Fruit fly (Drosophila melanogaster) whole organism, embryonic: Measurements from ENCODE around the gene Taf6.

Experiments
- Abd-B ChIP-seq: fragments of 200-800 bp; sonication (Bioruptor generic); optimal IDR thresholded peaks from 2 replicates; lab custom pipeline; 2018; ENCODE audit warnings: missing biosample characterization, mild to moderate bottlenecking, missing genetic modification characterization, moderate library complexity
- Bgb ChIP-seq: fragments of 200-800 bp; sonication (Bioruptor generic); IDR thresholded peaks from 2 replicates; pipeline ENCODE4 v1.3.6; 2022; ENCODE audit warnings: missing biosample characterization, missing genetic modification characterization; ENCODE audit not compliant: partially characterized antibody
- CG10209 ChIP-seq: fragments of 200-800 bp; sonication (Bioruptor generic); optimal IDR thresholded peaks from 3 replicates; lab custom pipeline; 2017; ENCODE audit warnings: missing biosample characterization, mild to moderate bottlenecking, missing genetic modification characterization, missing genetic modification reagents
- CG10654 ChIP-seq: fragments of 200-800 bp; sonication (Bioruptor generic); optimal IDR thresholded peaks from 2 replicates; lab custom pipeline; 2016; ENCODE audit warnings: missing biosample characterization, missing genetic modification characterization
- CG10979 ChIP-seq: fragments of 200-800 bp; sonication (Bioruptor generic); optimal IDR thresholded peaks from 2 replicates; lab custom pipeline; 2018; ENCODE audit warnings: missing biosample characterization, mild to moderate bottlenecking, missing genetic modification characterization, moderate library complexity
- CG11398 ChIP-seq: fragments of 200-800 bp; sonication (Bioruptor generic); optimal IDR thresholded peaks from 2 replicates; lab custom pipeline; 2016; ENCODE audit warnings: missing biosample characterization, missing genetic modification characterization
- CG11504 ChIP-seq: fragments of 200-800 bp; sonication (Bioruptor generic); optimal IDR thresholded peaks from 3 replicates; lab custom pipeline; 2019; ENCODE audit warnings: missing biosample characterization, mild to moderate bottlenecking, missing genetic modification characterization, moderate library complexity
- CG12299 ChIP-seq: fragments of 200-800 bp; sonication (Bioruptor generic); optimal IDR thresholded peaks from 2 replicates; lab custom pipeline; 2018; ENCODE audit warnings: missing biosample characterization, mild to moderate bottlenecking, missing genetic modification characterization
- CG12391 ChIP-seq: fragments of 200-800 bp; sonication (Bioruptor generic); optimal IDR thresholded peaks from 3 replicates; lab custom pipeline; 2018; ENCODE audit warnings: missing biosample characterization, mild to moderate bottlenecking, missing genetic modification characterization, moderate library complexity
- CG12659 ChIP-seq: fragments of 200-800 bp; sonication (Bioruptor generic); optimal IDR thresholded peaks from 3 replicates; lab custom pipeline; 2017; ENCODE audit warnings: mild to moderate bottlenecking, missing biosample characterization, missing genetic modification reagents, missing genetic modification characterization
- CG13287 ChIP-seq: fragments of 200-800 bp; sonication (Bioruptor generic); IDR thresholded peaks from 2 replicates; pipeline ENCODE4 v1.3.6; 2022; ENCODE audit warnings: missing biosample characterization, missing genetic modification characterization; ENCODE audit not compliant: partially characterized antibody
- CG14710 ChIP-seq: fragments of 200-800 bp; sonication (Bioruptor generic); optimal IDR thresholded peaks from 3 replicates; lab custom pipeline; 2019; ENCODE audit warnings: missing biosample characterization, mild to moderate bottlenecking, missing genetic modification characterization, moderate library complexity
- CG15514 ChIP-seq: fragments of 200-800 bp; sonication (Bioruptor generic); optimal IDR thresholded peaks from 3 replicates; lab custom pipeline; 2017; ENCODE audit warnings: missing biosample characterization, missing genetic modification characterization, mild to moderate bottlenecking, moderate library complexity, missing genetic modification reagents
- CG16813 ChIP-seq: fragments of 200-800 bp; sonication (Bioruptor generic); IDR thresholded peaks from 3 replicates; pipeline ENCODE4 v1.3.6; 2022; ENCODE audit warnings: missing biosample characterization, missing genetic modification characterization; ENCODE audit not compliant: partially characterized antibody
- CG16863 ChIP-seq: fragments of 200-800 bp; sonication (Bioruptor generic); optimal IDR thresholded peaks from 3 replicates; lab custom pipeline; 2016; ENCODE audit warnings: missing biosample characterization, missing genetic modification characterization
- CG17385 ChIP-seq: fragments of 200-800 bp; sonication (Bioruptor generic); optimal IDR thresholded peaks from 3 replicates; lab custom pipeline; 2018; ENCODE audit warnings: missing biosample characterization, mild to moderate bottlenecking, missing genetic modification characterization
- CG3847 ChIP-seq: fragments of 200-800 bp; sonication (Bioruptor generic); IDR thresholded peaks from 2 replicates; pipeline ENCODE4 v1.3.6; 2022; ENCODE audit warnings: missing biosample characterization, missing genetic modification characterization
- CG3995 ChIP-seq: fragments of 200-800 bp; sonication (Bioruptor generic); optimal IDR thresholded peaks from 3 replicates; lab custom pipeline; 2016; ENCODE audit warnings: missing biosample characterization, missing genetic modification characterization
- CG42726 ChIP-seq: fragments of 200-800 bp; sonication (Bioruptor generic); IDR thresholded peaks from 2 replicates; pipeline ENCODE4 v1.3.6; 2022; ENCODE audit warnings: missing biosample characterization, missing genetic modification characterization; ENCODE audit not compliant: partially characterized antibody
- CG4617 ChIP-seq: fragments of 200-800 bp; sonication (Bioruptor generic); optimal IDR thresholded peaks from 3 replicates; lab custom pipeline; 2016; ENCODE audit warnings: missing biosample characterization, missing genetic modification characterization, borderline replicate concordance
- CG6654 ChIP-seq: fragments of 200-800 bp; sonication (Bioruptor generic); optimal IDR thresholded peaks from 2 replicates; lab custom pipeline; 2017; ENCODE audit warnings: missing biosample characterization, mild to moderate bottlenecking, missing genetic modification characterization
- CG9727 ChIP-seq: fragments of 200-800 bp; sonication (Bioruptor generic); optimal IDR thresholded peaks from 3 replicates; lab custom pipeline; 2017; ENCODE audit warnings: missing biosample characterization, mild to moderate bottlenecking, missing genetic modification characterization
- CG9797 ChIP-seq: fragments of 200-800 bp; sonication (Bioruptor generic); optimal IDR thresholded peaks from 3 replicates; lab custom pipeline; 2018; ENCODE audit warnings: missing biosample characterization, mild to moderate bottlenecking, missing genetic modification characterization
- CG9817 ChIP-seq: fragments of 200-800 bp; sonication (Bioruptor generic); optimal IDR thresholded peaks from 2 replicates; lab custom pipeline; 2018; ENCODE audit warnings: missing biosample characterization, mild to moderate bottlenecking, missing genetic modification characterization, moderate library complexity
- CrebB ChIP-seq: fragments of 200-800 bp; sonication (Bioruptor generic); optimal IDR thresholded peaks from 3 replicates; lab custom pipeline; 2018; ENCODE audit warnings: missing biosample characterization, mild to moderate bottlenecking, missing genetic modification characterization
- Dek ChIP-seq: fragments of 200-800 bp; sonication (Bioruptor generic); optimal IDR thresholded peaks from 3 replicates; lab custom pipeline; 2019; ENCODE audit warnings: missing biosample characterization, mild to moderate bottlenecking, missing genetic modification characterization, moderate library complexity
- Dfd ChIP-seq, 2 experiments: fragments of >200 bp; optimal IDR thresholded peaks; 2 replicates each; lab custom pipeline; 2017; ENCODE audit warnings: missing biosample characterization in 2 of 2, missing genetic modification characterization in 2 of 2
- Elba2 ChIP-seq: fragments of 200-800 bp; sonication (Bioruptor generic); optimal IDR thresholded peaks from 3 replicates; lab custom pipeline; 2016; ENCODE audit warnings: missing biosample characterization, missing genetic modification characterization
- Ets97D ChIP-seq: fragments of 200-800 bp; sonication (Bioruptor generic); optimal IDR thresholded peaks from 3 replicates; lab custom pipeline; 2016; ENCODE audit warnings: missing biosample characterization, missing genetic modification characterization
- HLH54F ChIP-seq: fragments of 200-800 bp; sonication (Bioruptor generic); optimal IDR thresholded peaks from 3 replicates; lab custom pipeline; 2016; ENCODE audit warnings: missing biosample characterization, missing genetic modification characterization
- Mrtf ChIP-seq: fragments of 200-800 bp; sonication (Bioruptor generic); IDR thresholded peaks from 3 replicates; pipeline ENCODE4 v1.3.6; 2022; ENCODE audit warnings: missing biosample characterization, missing genetic modification characterization
- Nf-YC ChIP-seq: fragments of 200-800 bp; optimal IDR thresholded peaks from 3 replicates; lab custom pipeline; 2019; ENCODE audit warnings: missing biosample characterization, mild to moderate bottlenecking, missing genetic modification characterization, moderate library complexity
- Trl ChIP-seq, 3 experiments: fragments of >200 bp in 2 of 3; fragments of 200-800 bp in 1 of 3; sonication (Bioruptor generic) in 1 of 3; optimal IDR thresholded peaks; 2 replicates in 1 of 3; 3 replicates in 2 of 3; lab custom pipeline; 2016 to 2017; ENCODE audit warnings: missing biosample characterization in 1 of 3, missing genetic modification characterization in 1 of 3
- amos ChIP-seq: fragments of 200-800 bp; sonication (Bioruptor generic); IDR thresholded peaks from 2 replicates; pipeline ENCODE4 v1.3.6; 2022; ENCODE audit warnings: missing biosample characterization, missing genetic modification characterization; ENCODE audit not compliant: partially characterized antibody
- ara ChIP-seq: fragments of 200-800 bp; sonication (Bioruptor generic); IDR thresholded peaks from 2 replicates; pipeline ENCODE4 v1.3.6; 2022; ENCODE audit warnings: missing biosample characterization, missing genetic modification characterization
- bcd ChIP-seq: fragments of 200-800 bp; sonication (Bioruptor generic); optimal IDR thresholded peaks from 2 replicates; lab custom pipeline; 2017; ENCODE audit warnings: missing biosample characterization, mild to moderate bottlenecking, missing genetic modification characterization
- dan ChIP-seq: fragments of 200-800 bp; sonication (Bioruptor generic); IDR thresholded peaks from 2 replicates; pipeline ENCODE4 v1.3.6; 2022; ENCODE audit warnings: missing biosample characterization, missing genetic modification characterization
- dm ChIP-seq: fragments of 200-800 bp; sonication (Bioruptor generic); optimal IDR thresholded peaks from 3 replicates; lab custom pipeline; 2016; ENCODE audit warnings: missing biosample characterization, missing genetic modification characterization
- gcm ChIP-seq: fragments of 200-800 bp; sonication (Bioruptor generic); optimal IDR thresholded peaks from 2 replicates; lab custom pipeline; 2019; ENCODE audit warnings: missing biosample characterization, mild to moderate bottlenecking, missing genetic modification characterization, moderate library complexity
- pum ChIP-seq: fragments of 200-800 bp; sonication (Bioruptor generic); optimal IDR thresholded peaks from 2 replicates; lab custom pipeline; 2016; ENCODE audit warnings: missing biosample characterization, missing genetic modification characterization
- run ChIP-seq: fragments of 200-800 bp; sonication (Bioruptor generic); optimal IDR thresholded peaks from 3 replicates; lab custom pipeline; 2018; ENCODE audit warnings: missing biosample characterization, mild to moderate bottlenecking, missing genetic modification characterization
- sens-2 ChIP-seq: fragments of 200-800 bp; sonication (Bioruptor generic); IDR thresholded peaks from 2 replicates; pipeline ENCODE4 v1.3.6; 2022; ENCODE audit warnings: missing biosample characterization, missing genetic modification characterization
- sna ChIP-seq: fragments of 200-800 bp; sonication (Bioruptor generic); IDR thresholded peaks from 2 replicates; pipeline ENCODE4 v1.3.6; 2022; ENCODE audit warnings: missing biosample characterization, missing genetic modification characterization; ENCODE audit not compliant: partially characterized antibody
- sob ChIP-seq: fragments of 200-800 bp; sonication (Bioruptor generic); IDR thresholded peaks from 2 replicates; pipeline ENCODE4 v1.3.6; 2022; ENCODE audit warnings: missing biosample characterization, missing genetic modification characterization
- trem ChIP-seq: fragments of 200-800 bp; optimal IDR thresholded peaks from 3 replicates; lab custom pipeline; 2019; ENCODE audit warnings: missing biosample characterization, mild to moderate bottlenecking, missing genetic modification characterization, moderate library complexity
- wek ChIP-seq: fragments of 200-800 bp; sonication (Bioruptor generic); optimal IDR thresholded peaks from 3 replicates; lab custom pipeline; 2018; ENCODE audit warnings: missing biosample characterization, mild to moderate bottlenecking, missing genetic modification characterization, moderate library complexity

The Taf6 gene

dm6 chr3L:19598369-19599148 is at the start of gene Taf6, which contains the start of gene ash1 (continued):
- TF ChIP-seq CG15514 (GFP tag; lab: Kevin White, UChicago) (peak; percentile 25), CG14710 (peak; percentile 100), Dfd (GFP tag; optimal IDR thresholded peaks at IDR 0.05; lab: Kevin White, UChicago) (no peak), CG12659 (GFP tag; lab: Kevin White, UChicago) (peak; percentile 79), CG10979 (tag; lab: Kevin White, UChicago) (no peak), Abd-B (GFP tag; lab: Kevin White, UChicago) (peak; percentile 84), CG9817 (tag; lab: Kevin White, UChicago) (no peak), CG16813 (GFP tag; lab: Robert Waterston, UW) (peak; percentile 75), Elba2 (peak; percentile 41), CG6654 (no peak), CG42726 (GFP tag; lab: Robert Waterston, UW) (no peak), bcd (GFP tag; lab: Kevin White, UChicago) (no peak), sens-2 (no peak), Mrtf (GFP tag; lab: Robert Waterston, UW) (no peak), CG12391 (tag; lab: Kevin White, UChicago) (peak; percentile 56), pum (GFP tag; lab: Kevin White, UChicago) (no peak), Dek (tag; lab: Kevin White, UChicago) (no peak), CG3995 (GFP tag; lab: Kevin White, UChicago) (no peak), CG10209 (no peak), CG3847 (GFP tag; lab: Robert Waterston, UW) (peak; percentile 29; the same call in 1 of the 2 replicates)

- TF ChIP-seq CG12299 (tag; lab: Kevin White, UChicago) (no peak), HLH54F (GFP tag; lab: Kevin White, UChicago) (peak; percentile 26), wek (GFP tag; lab: Kevin White, UChicago) (peak; percentile 40), Nf-YC (no peak), trem (tag; lab: Kevin White, UChicago) (peak; percentile 76), dan (GFP tag; lab: Robert Waterston, UW) (no peak), gcm (GFP tag; lab: Kevin White, UChicago) (no peak), Ets97D (GFP tag; lab: Kevin White, UChicago) (peak; percentile 77), CG17385 (GFP tag; lab: Kevin White, UChicago) (peak; percentile 100), CG13287 (GFP tag; lab: Robert Waterston, UW) (peak; percentile 70), CG9727 (no peak), sna (GFP tag; lab: Robert Waterston, UW) (peak; percentile 57; the same call in 1 of the 2 replicates), CrebB (tag; lab: Kevin White, UChicago) (peak; percentile 41), Bgb (peak; percentile 46; the same call in 1 of the 2 replicates), CG11398 (peak; percentile 29), CG16863 (peak; percentile 14), CG10654 (GFP tag; lab: Kevin White, UChicago) (peak; percentile 5), amos (GFP tag; lab: Robert Waterston, UW) (peak; percentile 65), sob (GFP tag; lab: Robert Waterston, UW) (peak; percentile 52; the same call in 1 of the 2 replicates), Trl (optimal IDR thresholded peaks at IDR 0.05; lab: Kevin White, UChicago) (no peak), Trl (GFP tag; optimal IDR thresholded peaks at IDR 0.05; lab: Kevin White, UChicago) (peak; percentile 53), CG11504 (tag; lab: Kevin White, UChicago) (no peak), CG12659 (GFP tag; lab: Kevin White, UChicago) (peak; percentile 77), run (tag; lab: Kevin White, UChicago) (no peak), ara (GFP tag; lab: Robert Waterston, UW) (peak; percentile 32; the same call in 1 of the 2 replicates), CG4617 (GFP tag; lab: Kevin White, UChicago) (peak; percentile 93), CG9797 (peak; percentile 59), dm (GFP tag; lab: Kevin White, UChicago) (peak; percentile 99)
Measured at dm6 chr3L:19552136-19552773, 46.6 kb upstream of the Taf6 start, which contains the start of the genes Ltn1 and CG9300. Gene Ltn1, minus strand, starts transcription at chr3L:19552290. Gene CG9300, plus strand, starts transcription at chr3L:19552420.
